Fruit fly (Drosophila melanogaster) whole organism, embryonic: ENCODE results near the gene mthl1.

Experiments used
- Abd-B ChIP-seq: fragments of 200-800 bp; sonication (Bioruptor generic); optimal IDR thresholded peaks from 2 replicates; lab custom pipeline; 2018; ENCODE audit warnings: missing biosample characterization, mild to moderate bottlenecking, missing genetic modification characterization, moderate library complexity
- Adf1 ChIP-seq: fragments of 200-800 bp; sonication (Bioruptor generic); IDR thresholded peaks from 2 replicates; pipeline ENCODE4 v1.3.6; 2022; ENCODE audit warnings: missing biosample characterization, missing genetic modification characterization
- Bteb2 ChIP-seq: fragments of 200-800 bp; sonication (Bioruptor generic); optimal IDR thresholded peaks from 2 replicates; lab custom pipeline; 2016; ENCODE audit warnings: missing biosample characterization, missing genetic modification characterization
- CG1024 ChIP-seq: fragments of 200-800 bp; sonication (Bioruptor generic); IDR thresholded peaks from 2 replicates; pipeline ENCODE4 v1.3.6; 2022; ENCODE audit warnings: missing biosample characterization, missing genetic modification characterization
- CG10959 ChIP-seq: fragments of 200-800 bp; sonication (Bioruptor generic); IDR thresholded peaks from 2 replicates; pipeline ENCODE4 v1.3.6; 2022; ENCODE audit warnings: missing biosample characterization, missing genetic modification characterization
- CG10979 ChIP-seq: fragments of 200-800 bp; sonication (Bioruptor generic); optimal IDR thresholded peaks from 2 replicates; lab custom pipeline; 2018; ENCODE audit warnings: missing biosample characterization, mild to moderate bottlenecking, missing genetic modification characterization, moderate library complexity
- CG12155 ChIP-seq: fragments of 200-800 bp; sonication (Bioruptor generic); optimal IDR thresholded peaks from 3 replicates; lab custom pipeline; 2016; ENCODE audit warnings: missing biosample characterization, missing genetic modification characterization
- CG13894 ChIP-seq: fragments of 200-800 bp; sonication (Bioruptor generic); optimal IDR thresholded peaks from 3 replicates; lab custom pipeline; 2018; ENCODE audit warnings: missing biosample characterization, mild to moderate bottlenecking, missing genetic modification characterization, moderate library complexity
- CG15696 ChIP-seq: fragments of 200-800 bp; sonication (Bioruptor generic); optimal IDR thresholded peaks from 2 replicates; lab custom pipeline; 2019; ENCODE audit warnings: missing biosample characterization, mild to moderate bottlenecking, missing genetic modification characterization, moderate library complexity
- CG18599 ChIP-seq: fragments of 200-800 bp; sonication (Bioruptor generic); optimal IDR thresholded peaks from 3 replicates; lab custom pipeline; 2017; ENCODE audit warnings: missing biosample characterization, missing genetic modification characterization, mild to moderate bottlenecking, moderate library complexity, missing genetic modification reagents
- CG3163 ChIP-seq: fragments of 200-800 bp; sonication (Bioruptor generic); optimal IDR thresholded peaks from 3 replicates; lab custom pipeline; 2016; ENCODE audit warnings: missing biosample characterization, missing genetic modification characterization
- CG3407 ChIP-seq: fragments of 200-800 bp; sonication (Bioruptor generic); optimal IDR thresholded peaks from 2 replicates; lab custom pipeline; 2018; ENCODE audit warnings: missing biosample characterization, mild to moderate bottlenecking, missing genetic modification characterization
- CG4360 ChIP-seq: fragments of 200-800 bp; sonication (Bioruptor generic); IDR thresholded peaks from 2 replicates; pipeline ENCODE4 v1.3.6; 2022; ENCODE audit warnings: missing biosample characterization, missing genetic modification characterization
- CG4854 ChIP-seq: fragments of 200-800 bp; sonication (Bioruptor generic); optimal IDR thresholded peaks from 2 replicates; lab custom pipeline; 2016; ENCODE audit warnings: missing biosample characterization, missing genetic modification characterization, inconsistent platforms
- CG5180 ChIP-seq: fragments of 200-800 bp; sonication (Bioruptor generic); optimal IDR thresholded peaks from 3 replicates; lab custom pipeline; 2017; ENCODE audit warnings: missing biosample characterization, missing genetic modification characterization, mild to moderate bottlenecking, moderate library complexity, missing genetic modification reagents
- CG6175 ChIP-seq: fragments of 200-800 bp; sonication (Bioruptor generic); IDR thresholded peaks from 3 replicates; pipeline ENCODE4 v1.3.6; 2022; ENCODE audit warnings: missing biosample characterization, missing genetic modification characterization
- CG6791 ChIP-seq: fragments of 200-800 bp; sonication (Bioruptor generic); IDR thresholded peaks from 3 replicates; pipeline ENCODE4 v1.3.6; 2022; ENCODE audit warnings: missing biosample characterization, missing genetic modification characterization; ENCODE audit not compliant: partially characterized antibody
- CG8765 ChIP-seq: fragments of 200-800 bp; sonication (Bioruptor generic); IDR thresholded peaks from 2 replicates; pipeline ENCODE4 v1.3.6; 2022; ENCODE audit warnings: missing biosample characterization, missing genetic modification characterization
- CTCF ChIP-seq: fragments of 200-800 bp; sonication (Bioruptor generic); optimal IDR thresholded peaks from 2 replicates; lab custom pipeline; 2017; ENCODE audit warnings: missing biosample characterization, mild to moderate bottlenecking, missing genetic modification characterization, moderate library complexity
- D19B ChIP-seq: fragments of 200-800 bp; sonication (Bioruptor generic); optimal IDR thresholded peaks from 2 replicates; lab custom pipeline; 2017; ENCODE audit warnings: missing biosample characterization, mild to moderate bottlenecking, missing genetic modification characterization
- Drgx ChIP-seq: fragments of 200-800 bp; sonication (Bioruptor generic); IDR thresholded peaks from 2 replicates; pipeline ENCODE4 v1.3.6; 2022; ENCODE audit warnings: missing biosample characterization, missing genetic modification characterization
- HLH4C ChIP-seq: fragments of 200-800 bp; sonication (Bioruptor generic); IDR thresholded peaks from 3 replicates; pipeline ENCODE4 v1.3.6; 2022; ENCODE audit warnings: missing biosample characterization, missing genetic modification characterization; ENCODE audit not compliant: partially characterized antibody
- MBD-R2 ChIP-seq: fragments of 200-800 bp; sonication (Bioruptor generic); IDR thresholded peaks from 2 replicates; pipeline ENCODE4 v1.3.6; 2022; ENCODE audit warnings: missing biosample characterization, missing genetic modification characterization
- Med ChIP-seq: fragments of 200-800 bp; sonication (Bioruptor generic); peaks from one replicate; lab custom pipeline; 2016; ENCODE audit warnings: missing biosample characterization, missing genetic modification characterization, mild to moderate bottlenecking, inconsistent platforms, moderate library complexity
- Mes4 ChIP-seq: fragments of 200-800 bp; sonication (Bioruptor generic); optimal IDR thresholded peaks from 2 replicates; lab custom pipeline; 2016; ENCODE audit warnings: missing biosample characterization, missing genetic modification characterization
- Poxn ChIP-seq: fragments of 200-800 bp; sonication (Bioruptor generic); IDR thresholded peaks from 2 replicates; pipeline ENCODE4 v1.3.6; 2022; ENCODE audit warnings: missing biosample characterization, missing genetic modification characterization
- Sry-δ ChIP-seq: fragments of 200-800 bp; sonication (Bioruptor generic); optimal IDR thresholded peaks from 2 replicates; lab custom pipeline; 2016; ENCODE audit warnings: missing biosample characterization, missing genetic modification characterization
- abd-A ChIP-seq: fragments of 200-800 bp; sonication (Bioruptor generic); optimal IDR thresholded peaks from 3 replicates; lab custom pipeline; 2019; ENCODE audit warnings: missing biosample characterization, mild to moderate bottlenecking, missing genetic modification characterization, moderate library complexity
- ash1 ChIP-seq: fragments of 200-800 bp; sonication (Bioruptor generic); optimal IDR thresholded peaks from 2 replicates; lab custom pipeline; 2018; ENCODE audit warnings: missing biosample characterization, mild to moderate bottlenecking, missing genetic modification characterization
- bbx ChIP-seq: fragments of 200-800 bp; sonication (Bioruptor generic); IDR thresholded peaks from 2 replicates; pipeline ENCODE4 v1.3.6; 2022; ENCODE audit warnings: missing biosample characterization, missing genetic modification characterization; ENCODE audit not compliant: partially characterized antibody
- caup ChIP-seq: fragments of 200-800 bp; sonication (Bioruptor generic); optimal IDR thresholded peaks from 3 replicates; lab custom pipeline; 2017; ENCODE audit warnings: missing biosample characterization, mild to moderate bottlenecking, missing genetic modification characterization, moderate library complexity; ENCODE audit not compliant: severe bottlenecking
- chif ChIP-seq, 2 experiments: fragments of 200-800 bp; sonication (Bioruptor generic); optimal IDR thresholded peaks; 3 replicates each; lab custom pipeline; 2016; ENCODE audit warnings: missing biosample characterization in 2 of 2, missing genetic modification characterization in 2 of 2
- chinmo ChIP-seq: fragments of 200-800 bp; sonication (Bioruptor generic); IDR thresholded peaks from 4 replicates; pipeline ENCODE4 v1.3.6; 2022; ENCODE audit warnings: missing biosample characterization, missing genetic modification characterization; ENCODE audit not compliant: partially characterized antibody
- crol ChIP-seq: fragments of 200-800 bp; sonication (Bioruptor generic); IDR thresholded peaks from 2 replicates; pipeline ENCODE4 v1.3.6; 2022; ENCODE audit warnings: missing biosample characterization, missing genetic modification characterization
- emc ChIP-seq: fragments of 200-800 bp; sonication (Bioruptor generic); optimal IDR thresholded peaks from 2 replicates; lab custom pipeline; 2016; ENCODE audit warnings: missing biosample characterization, missing genetic modification characterization
- esg ChIP-seq: fragments of 200-800 bp; sonication (Bioruptor generic); conservative IDR thresholded peaks from 2 replicates; pipeline ENCODE4 v1.3.6; 2022; ENCODE audit warnings: missing biosample characterization, missing genetic modification characterization
- grn ChIP-seq: fragments of 200-800 bp; sonication (Bioruptor generic); optimal IDR thresholded peaks from 3 replicates; lab custom pipeline; 2017; ENCODE audit warnings: missing biosample characterization, missing genetic modification characterization
- mirr ChIP-seq: fragments of 200-800 bp; sonication (Bioruptor generic); optimal IDR thresholded peaks from 3 replicates; lab custom pipeline; 2018; ENCODE audit warnings: missing biosample characterization, mild to moderate bottlenecking, missing genetic modification characterization
- pzg ChIP-seq: fragments of 200-800 bp; sonication (Bioruptor generic); optimal IDR thresholded peaks from 3 replicates; lab custom pipeline; 2018; ENCODE audit warnings: missing biosample characterization, mild to moderate bottlenecking, missing genetic modification characterization, moderate library complexity
- salm ChIP-seq: fragments of 200-800 bp; sonication (Bioruptor generic); optimal IDR thresholded peaks from 2 replicates; lab custom pipeline; 2018; ENCODE audit warnings: missing biosample characterization, mild to moderate bottlenecking, missing genetic modification characterization
- schlank ChIP-seq: fragments of 200-800 bp; sonication (Bioruptor generic); optimal IDR thresholded peaks from 2 replicates; lab custom pipeline; 2018; ENCODE audit warnings: missing biosample characterization, mild to moderate bottlenecking, missing genetic modification characterization
- trem ChIP-seq: fragments of 200-800 bp; optimal IDR thresholded peaks from 3 replicates; lab custom pipeline; 2019; ENCODE audit warnings: missing biosample characterization, mild to moderate bottlenecking, missing genetic modification characterization, moderate library complexity
- trh ChIP-seq: fragments of 200-800 bp; sonication (Bioruptor generic); optimal IDR thresholded peaks from 2 replicates; lab custom pipeline; 2016; ENCODE audit warnings: missing biosample characterization, missing genetic modification characterization
- usp ChIP-seq: fragments of >200 bp; optimal IDR thresholded peaks from 2 replicates; lab custom pipeline; 2017; ENCODE audit warnings: missing biosample characterization, missing genetic modification characterization
- vfl ChIP-seq: fragments of 200-800 bp; sonication (Bioruptor generic); optimal IDR thresholded peaks from 2 replicates; lab custom pipeline; 2016; ENCODE audit warnings: missing biosample characterization, missing genetic modification characterization
- z ChIP-seq: fragments of 200-800 bp; sonication (Bioruptor generic); IDR thresholded peaks from 3 replicates; pipeline ENCODE4 v1.3.6; 2022; ENCODE audit warnings: missing biosample characterization, missing genetic modification characterization

Gene mthl1

dm6 chrX:16621462-16621861, 19.3 kb upstream of the mthl1 start, which contains the start of gene CG9782 (continued):
- TF ChIP-seq CG3163 (no peak), MBD-R2 (GFP tag; lab: Robert Waterston, UW) (0 out of 2 replicates have a peak, but pooled peaks have one; percentile 10), trh (no peak), CG6175 (GFP tag; lab: Robert Waterston, UW) (peak; percentile 91), z (GFP tag; lab: Robert Waterston, UW) (peak; percentile 77; the same call in 2 of the 3 replicates), Sry-δ (GFP tag; lab: Kevin White, UChicago) (no peak), Bteb2 (GFP tag; lab: Kevin White, UChicago) (no peak), crol (peak; percentile 84), bbx (peak; percentile 17; the same call in 1 of the 2 replicates), CG13894 (peak; percentile 44), Med (GFP tag; lab: Kevin White, UChicago) (peak; percentile 13), Adf1 (GFP tag; lab: Robert Waterston, UW) (peak; percentile 81), ash1 (no peak)
- TF ChIP-seq, all 482 proteins: peak for 24

- TF ChIP-seq schlank (tag; lab: Kevin White, UChicago) (no peak), Bteb2 (GFP tag; lab: Kevin White, UChicago) (no peak), Poxn (GFP tag; lab: Robert Waterston, UW) (no peak), caup (GFP tag; lab: Kevin White, UChicago) (no peak), CG4854 (GFP tag; lab: Kevin White, UChicago) (no peak), D19B (no peak), CG13894 (peak; percentile 80), CG15696 (no peak), chif (GFP tag; optimal IDR thresholded peaks at IDR 0.05; lab: Kevin White, UChicago) (no peak), mirr (GFP tag; lab: Kevin White, UChicago) (no peak), pzg (GFP tag; lab: Kevin White, UChicago) (no peak), vfl (no peak), CG3407 (GFP tag; lab: Kevin White, UChicago) (no peak), CG12155 (GFP tag; lab: Kevin White, UChicago) (no peak), usp (GFP tag; lab: Kevin White, UChicago) (no peak), CG8765 (no peak), Med (GFP tag; lab: Kevin White, UChicago) (peak; percentile 22), abd-A (peak; percentile 63), CG6791 (GFP tag; lab: Robert Waterston, UW) (no peak), salm (tag; lab: Kevin White, UChicago) (no peak), chinmo (GFP tag; lab: Robert Waterston, UW) (peak; percentile 41; the same call in 1 of the 4 replicates), grn (GFP tag; lab: Kevin White, UChicago) (peak; percentile 16), Abd-B (GFP tag; lab: Kevin White, UChicago) (no peak), trem (tag; lab: Kevin White, UChicago) (no peak), Adf1 (GFP tag; lab: Robert Waterston, UW) (no peak), esg (GFP tag; lab: Robert Waterston, UW) (no peak)
Observed at dm6 chrX:16623524-16623923, 17.2 kb upstream of the mthl1 start.

- TF ChIP-seq HLH4C (no peak), z (GFP tag; lab: Robert Waterston, UW) (peak; percentile 34; the same call in 1 of the 3 replicates), CG18599 (no peak), emc (GFP tag; lab: Kevin White, UChicago) (no peak), CG1024 (no peak), CG10979 (peak; percentile 40), CG4360 (no peak), Mes4 (GFP tag; lab: Kevin White, UChicago) (no peak), Drgx (GFP tag; lab: Robert Waterston, UW) (no peak), CG5180 (no peak), Med (GFP tag; lab: Kevin White, UChicago) (peak; percentile 12), CG10959 (GFP tag; lab: Robert Waterston, UW) (no peak), CTCF (GFP tag; lab: Kevin White, UChicago) (peak; percentile 89)
- TF ChIP-seq, all 482 proteins: peak for 4
Observed at dm6 chrX:16624519-16624918, 16.2 kb upstream of the mthl1 start.
